Fruit fly (Drosophila melanogaster): ENCODE results near the gene eIF2A.
A peak's percentile ranks its signal among the peaks of the same experiment; 100 is the strongest.

The eIF2A gene

dm6 chr3L:21824725-21825353, at the start of gene eIF2A:
Gene eIF2A, plus strand, starts transcription at chr3L:21824740.
- TF ChIP-seq Blimp-1 (GFP tag; optimal IDR thresholded peaks at IDR 0.05), result no peak
- TF ChIP-seq CG8319 (GFP tag; optimal IDR thresholded peaks at IDR 0.05), result peak; percentile 99
- no peak for TF ChIP-seq CG6808 (GFP tag; optimal IDR thresholded peaks at IDR 0.05)
- peak; percentile 44 for TF ChIP-seq cyc (GFP tag; optimal IDR thresholded peaks at IDR 0.05)
- TF ChIP-seq dsx (GFP tag; optimal IDR thresholded peaks at IDR 0.05; ENCODE audit: poor library complexity, severe bottlenecking), result peak; percentile 10
- peak; percentile 32 for TF ChIP-seq CG6792 (GFP tag; optimal IDR thresholded peaks at IDR 0.05)
- no peak for TF ChIP-seq Smox (GFP tag; optimal IDR thresholded peaks at IDR 0.05)
- peak in 1 of 2 experiments; percentile 46 for TF ChIP-seq ss (GFP tag; optimal IDR thresholded peaks at IDR 0.05)
- TF ChIP-seq CG31627 (GFP tag; optimal IDR thresholded peaks at IDR 0.05), result peak; percentile 57
- TF ChIP-seq topi (GFP tag; optimal IDR thresholded peaks at IDR 0.05), result peak; percentile 51
- TF ChIP-seq Eip78C (GFP tag), result peak; percentile 60
- peak; percentile 71 for TF ChIP-seq esn (GFP tag; optimal IDR thresholded peaks at IDR 0.05)
- peak; percentile 63 for TF ChIP-seq CG3919 (GFP tag; optimal IDR thresholded peaks at IDR 0.05)
- peak; percentile 39; the same call in 1 of the 2 replicates for TF ChIP-seq CG15336 (GFP tag; IDR thresholded peaks at IDR 0.05)
- TF ChIP-seq Sox14 (GFP tag; optimal IDR thresholded peaks at IDR 0.05), result peak; percentile 85
- peak; percentile 23 for TF ChIP-seq CG1621 (tag; optimal IDR thresholded peaks at IDR 0.05)
- peak; percentile 34 for TF ChIP-seq Hr39 (GFP tag; optimal IDR thresholded peaks at IDR 0.05)
- TF ChIP-seq achi (GFP tag; optimal IDR thresholded peaks at IDR 0.05), result peak; percentile 1
- TF ChIP-seq OdsH (GFP tag; optimal IDR thresholded peaks at IDR 0.05), result peak; percentile 30
- no peak for TF ChIP-seq pdm3 (GFP tag; optimal IDR thresholded peaks at IDR 0.05)
- peak; percentile 12 for TF ChIP-seq CG7368 (GFP tag; optimal IDR thresholded peaks at IDR 0.05)
- TF ChIP-seq Ets96B (tag; optimal IDR thresholded peaks at IDR 0.05), result no peak
- peak; percentile 38 for TF ChIP-seq Eip75B (GFP tag; optimal IDR thresholded peaks at IDR 0.05)
- peak; percentile 60 for TF ChIP-seq lz (GFP tag; optimal IDR thresholded peaks at IDR 0.05)
- peak; percentile 85 for TF ChIP-seq svp (GFP tag)
- peak; percentile 37 for TF ChIP-seq CG3032 (tag; optimal IDR thresholded peaks at IDR 0.05)
- TF ChIP-seq Sox15 (GFP tag; optimal IDR thresholded peaks at IDR 0.05), result no peak
- TF ChIP-seq spab (GFP tag; optimal IDR thresholded peaks at IDR 0.05), result no peak

dm6 chr3L:21787883-21788282, 36.7 kb upstream of the eIF2A start:
- TF ChIP-seq svp (GFP tag) (peak; percentile 15), CG6276 (GFP tag; optimal IDR thresholded peaks at IDR 0.05) (no peak)

- TF ChIP-seq Hr38 (GFP tag; optimal IDR thresholded peaks at IDR 0.05), result no peak
- no peak for TF ChIP-seq CG16779 (tag; optimal IDR thresholded peaks at IDR 0.05)
- TF ChIP-seq CG11762 (GFP tag; optimal IDR thresholded peaks at IDR 0.05; ENCODE audit: insufficient read depth), result no peak
- no peak for TF ChIP-seq CG10631 (GFP tag; optimal IDR thresholded peaks at IDR 0.05)
- no peak for TF ChIP-seq Sox14 (GFP tag; optimal IDR thresholded peaks at IDR 0.05)
- no peak for TF ChIP-seq Sox102F (GFP tag; optimal IDR thresholded peaks at IDR 0.05)
- no peak for TF ChIP-seq cyc (GFP tag; optimal IDR thresholded peaks at IDR 0.05)
- TF ChIP-seq Hr39 (GFP tag; optimal IDR thresholded peaks at IDR 0.05), result no peak
- no peak for TF ChIP-seq Ets21C (GFP tag; optimal IDR thresholded peaks at IDR 0.05)
- TF ChIP-seq CG7368 (GFP tag; optimal IDR thresholded peaks at IDR 0.05), result no peak
- TF ChIP-seq CG31627 (GFP tag; optimal IDR thresholded peaks at IDR 0.05), result no peak
- no peak for TF ChIP-seq esn (GFP tag; optimal IDR thresholded peaks at IDR 0.05)
- peak; percentile 28 for TF ChIP-seq dsx (GFP tag; optimal IDR thresholded peaks at IDR 0.05; ENCODE audit: poor library complexity, severe bottlenecking)
- peak in 1 of 2 experiments; percentile 20 for TF ChIP-seq ss (GFP tag; optimal IDR thresholded peaks at IDR 0.05)
- no peak for TF ChIP-seq Hr4 (GFP tag; optimal IDR thresholded peaks at IDR 0.05)
- TF ChIP-seq acj6 (GFP tag; optimal IDR thresholded peaks at IDR 0.05), result no peak
- TF ChIP-seq Gug (GFP tag; IDR thresholded peaks at IDR 0.05), result no peak
Observed at dm6 chr3L:21800424-21800823, 24.1 kb upstream of the eIF2A start.

Measured in whole organism, prepupa.